Fruit fly (Drosophila melanogaster) whole organism, embryonic: ENCODE data around the gene pbl.

ENCODE experiments used
- Atf6 ChIP-seq: fragments of 200-800 bp; sonication (Bioruptor generic); IDR thresholded peaks from 2 replicates; pipeline ENCODE4 v1.3.6; 2022; ENCODE audit warnings: missing biosample characterization, missing genetic modification characterization
- Bgb ChIP-seq: fragments of 200-800 bp; sonication (Bioruptor generic); IDR thresholded peaks from 2 replicates; pipeline ENCODE4 v1.3.6; 2022; ENCODE audit warnings: missing biosample characterization, missing genetic modification characterization; ENCODE audit not compliant: partially characterized antibody
- CG10543 ChIP-seq: fragments of 200-800 bp; sonication (Bioruptor generic); optimal IDR thresholded peaks from 3 replicates; lab custom pipeline; 2017; ENCODE audit warnings: missing biosample characterization, mild to moderate bottlenecking, missing genetic modification characterization, moderate library complexity
- CG11695 ChIP-seq: fragments of 200-800 bp; sonication (Bioruptor generic); IDR thresholded peaks from 3 replicates; pipeline ENCODE4 v1.3.6; 2022; ENCODE audit warnings: missing biosample characterization, missing genetic modification characterization
- CG1233 ChIP-seq: fragments of 200-800 bp; sonication (Bioruptor generic); optimal IDR thresholded peaks from 4 replicates; lab custom pipeline; 2018; ENCODE audit warnings: missing biosample characterization, mild to moderate bottlenecking, missing genetic modification characterization
- CG12391 ChIP-seq: fragments of 200-800 bp; sonication (Bioruptor generic); optimal IDR thresholded peaks from 3 replicates; lab custom pipeline; 2018; ENCODE audit warnings: missing biosample characterization, mild to moderate bottlenecking, missing genetic modification characterization, moderate library complexity
- CG14050 ChIP-seq: fragments of 200-800 bp; sonication (Bioruptor generic); IDR thresholded peaks from 3 replicates; pipeline ENCODE4 v1.3.6; 2022; ENCODE audit warnings: missing biosample characterization, missing genetic modification characterization
- CG14441 ChIP-seq: fragments of 200-800 bp; sonication (Bioruptor generic); IDR thresholded peaks from 2 replicates; pipeline ENCODE4 v1.3.6; 2022; ENCODE audit warnings: missing biosample characterization, missing genetic modification characterization
- CG15514 ChIP-seq: fragments of 200-800 bp; sonication (Bioruptor generic); optimal IDR thresholded peaks from 3 replicates; lab custom pipeline; 2017; ENCODE audit warnings: missing biosample characterization, missing genetic modification characterization, mild to moderate bottlenecking, moderate library complexity, missing genetic modification reagents
- CG15601 ChIP-seq: fragments of 200-800 bp; sonication (Bioruptor generic); optimal IDR thresholded peaks from 3 replicates; lab custom pipeline; 2019; ENCODE audit warnings: missing biosample characterization, mild to moderate bottlenecking, missing genetic modification characterization, moderate library complexity
- CG1602 ChIP-seq: fragments of 200-800 bp; sonication (Bioruptor generic); optimal IDR thresholded peaks from 3 replicates; lab custom pipeline; 2016; ENCODE audit warnings: missing biosample characterization, missing genetic modification characterization
- CG16863 ChIP-seq: fragments of 200-800 bp; sonication (Bioruptor generic); optimal IDR thresholded peaks from 3 replicates; lab custom pipeline; 2016; ENCODE audit warnings: missing biosample characterization, missing genetic modification characterization
- CG3726 ChIP-seq: fragments of 200-800 bp; sonication (Bioruptor generic); IDR thresholded peaks from 3 replicates; pipeline ENCODE4, ENCODE4 v1.3.6; 2022; ENCODE audit warnings: missing biosample characterization, missing genetic modification characterization
- CG4404 ChIP-seq: fragments of 200-800 bp; sonication (Bioruptor generic); IDR thresholded peaks from 2 replicates; pipeline ENCODE4 v1.3.6; 2022; ENCODE audit warnings: missing biosample characterization, missing genetic modification characterization
- CG6813 ChIP-seq: fragments of 200-800 bp; sonication (Bioruptor generic); optimal IDR thresholded peaks from 2 replicates; lab custom pipeline; 2017; ENCODE audit warnings: missing biosample characterization, missing genetic modification characterization, mild to moderate bottlenecking, moderate library complexity, missing genetic modification reagents
- CG6854 ChIP-seq: fragments of 200-800 bp; sonication (Bioruptor generic); optimal IDR thresholded peaks from 3 replicates; lab custom pipeline; 2017; ENCODE audit warnings: missing biosample characterization, mild to moderate bottlenecking, missing genetic modification characterization
- CG8359 ChIP-seq: fragments of 200-800 bp; sonication (Bioruptor generic); optimal IDR thresholded peaks from 2 replicates; lab custom pipeline; 2017; ENCODE audit warnings: missing biosample characterization, mild to moderate bottlenecking, missing genetic modification characterization, borderline replicate concordance
- Hr51 ChIP-seq, 2 experiments: fragments of 200-800 bp; sonication (Bioruptor generic); optimal IDR thresholded peaks; 2 replicates in 1 of 2; 3 replicates in 1 of 2; lab custom pipeline; 2016 to 2018; ENCODE audit warnings: missing biosample characterization in 2 of 2, missing genetic modification characterization in 2 of 2, mild to moderate bottlenecking in 1 of 2, moderate library complexity in 1 of 2
- Lhr ChIP-seq: fragments of 200-800 bp; sonication (Bioruptor generic); optimal IDR thresholded peaks from 3 replicates; lab custom pipeline; 2017; ENCODE audit warnings: mild to moderate bottlenecking, missing biosample characterization, missing genetic modification reagents, missing genetic modification characterization
- MESR4 ChIP-seq: fragments of 200-800 bp; sonication (Bioruptor generic); optimal IDR thresholded peaks from 2 replicates; lab custom pipeline; 2018; ENCODE audit warnings: missing biosample characterization, mild to moderate bottlenecking, missing genetic modification characterization, moderate library complexity
- NFAT ChIP-seq: fragments of 200-800 bp; sonication (Bioruptor generic); IDR thresholded peaks from 2 replicates; pipeline ENCODE4 v1.3.6; 2022; ENCODE audit warnings: missing biosample characterization, missing genetic modification characterization
- Oaz ChIP-seq: fragments of 200-800 bp; sonication (Bioruptor generic); IDR thresholded peaks from 2 replicates; pipeline ENCODE4 v1.3.6; 2022; ENCODE audit warnings: missing biosample characterization, missing genetic modification characterization
- Opbp ChIP-seq: fragments of 200-800 bp; sonication (Bioruptor generic); IDR thresholded peaks from 3 replicates; pipeline ENCODE4 v1.3.6; 2022; ENCODE audit warnings: missing biosample characterization, missing genetic modification characterization; ENCODE audit not compliant: partially characterized antibody
- Xrp1 ChIP-seq: fragments of 200-800 bp; sonication (Bioruptor generic); IDR thresholded peaks from 2 replicates; pipeline ENCODE4 v1.3.6; 2022; ENCODE audit warnings: missing biosample characterization, missing genetic modification characterization
- ara ChIP-seq: fragments of 200-800 bp; sonication (Bioruptor generic); IDR thresholded peaks from 2 replicates; pipeline ENCODE4 v1.3.6; 2022; ENCODE audit warnings: missing biosample characterization, missing genetic modification characterization
- bab2 ChIP-seq: fragments of 200-800 bp; sonication (Bioruptor generic); optimal IDR thresholded peaks from 2 replicates; lab custom pipeline; 2016; ENCODE audit warnings: missing biosample characterization, missing genetic modification characterization
- bcd ChIP-seq: fragments of 200-800 bp; sonication (Bioruptor generic); optimal IDR thresholded peaks from 2 replicates; lab custom pipeline; 2017; ENCODE audit warnings: missing biosample characterization, mild to moderate bottlenecking, missing genetic modification characterization
- fd64A ChIP-seq: fragments of 200-800 bp; sonication (Bioruptor generic); optimal IDR thresholded peaks from 3 replicates; lab custom pipeline; 2018; ENCODE audit warnings: missing biosample characterization, mild to moderate bottlenecking, missing genetic modification characterization
- gem ChIP-seq: fragments of 200-800 bp; sonication (Bioruptor generic); optimal IDR thresholded peaks from 2 replicates; lab custom pipeline; 2019; ENCODE audit warnings: missing biosample characterization, mild to moderate bottlenecking, missing genetic modification characterization, moderate library complexity
- grau ChIP-seq: fragments of 200-800 bp; optimal IDR thresholded peaks from 3 replicates; lab custom pipeline; 2019; ENCODE audit warnings: missing biosample characterization, mild to moderate bottlenecking, missing genetic modification characterization, moderate library complexity
- gsb ChIP-seq: fragments of 200-800 bp; sonication (Bioruptor generic); IDR thresholded peaks from 2 replicates; pipeline ENCODE4 v1.3.6; 2022; ENCODE audit warnings: missing biosample characterization, missing genetic modification characterization
- hbn ChIP-seq: fragments of 200-800 bp; sonication (Bioruptor generic); IDR thresholded peaks from 2 replicates; pipeline ENCODE4 v1.3.6; 2022; ENCODE audit warnings: missing biosample characterization, missing genetic modification characterization; ENCODE audit not compliant: partially characterized antibody
- jigr1 ChIP-seq: fragments of 200-800 bp; sonication (Bioruptor generic); IDR thresholded peaks from 3 replicates; pipeline ENCODE4 v1.3.6; 2022; ENCODE audit warnings: missing biosample characterization, missing genetic modification characterization
- knrl ChIP-seq: fragments of 200-800 bp; sonication (Bioruptor generic); IDR thresholded peaks from 3 replicates; pipeline ENCODE4 v1.3.6; 2022; ENCODE audit warnings: missing biosample characterization, missing genetic modification characterization; ENCODE audit not compliant: partially characterized antibody
- lab ChIP-seq: fragments of 200-800 bp; sonication (Bioruptor generic); optimal IDR thresholded peaks from 3 replicates; lab custom pipeline; 2017; ENCODE audit warnings: missing biosample characterization, missing genetic modification characterization, mild to moderate bottlenecking, moderate library complexity, missing genetic modification reagents
- lov ChIP-seq, 2 experiments: fragments of 200-800 bp in 1 of 2; fragments of >200 bp in 1 of 2; sonication (Bioruptor generic) in 1 of 2; IDR thresholded peaks in 1 of 2; optimal IDR thresholded peaks in 1 of 2; 2 replicates in 1 of 2; 3 replicates in 1 of 2; pipeline versions ENCODE4 v1.3.6 to Lab custom; 2017 to 2022; ENCODE audit warnings: missing biosample characterization in 1 of 2, missing genetic modification characterization in 1 of 2
- mirr ChIP-seq: fragments of 200-800 bp; sonication (Bioruptor generic); optimal IDR thresholded peaks from 3 replicates; lab custom pipeline; 2018; ENCODE audit warnings: missing biosample characterization, mild to moderate bottlenecking, missing genetic modification characterization
- nerfin-2 ChIP-seq: fragments of 200-800 bp; sonication (Bioruptor generic); IDR thresholded peaks from 2 replicates; pipeline ENCODE4 v1.3.6; 2022; ENCODE audit warnings: missing biosample characterization, missing genetic modification characterization; ENCODE audit not compliant: partially characterized antibody
- prd ChIP-seq, 3 experiments: fragments of >200 bp in 2 of 3; fragments of 200-800 bp in 1 of 3; sonication (Bioruptor generic) in 1 of 3; optimal IDR thresholded peaks in 2 of 3; IDR thresholded peaks in 1 of 3; 2 replicates in 2 of 3; 3 replicates in 1 of 3; pipeline versions ENCODE4 v1.3.6 to Lab custom; 2017 to 2022; ENCODE audit warnings: missing biosample characterization in 1 of 3, missing genetic modification characterization in 1 of 3
- salm ChIP-seq: fragments of 200-800 bp; sonication (Bioruptor generic); optimal IDR thresholded peaks from 2 replicates; lab custom pipeline; 2018; ENCODE audit warnings: missing biosample characterization, mild to moderate bottlenecking, missing genetic modification characterization
- stwl ChIP-seq: fragments of 200-800 bp; sonication (Bioruptor generic); optimal IDR thresholded peaks from 3 replicates; lab custom pipeline; 2018; ENCODE audit warnings: missing biosample characterization, mild to moderate bottlenecking, missing genetic modification characterization, moderate library complexity
- tio ChIP-seq: fragments of 200-800 bp; sonication (Bioruptor generic); optimal IDR thresholded peaks from 2 replicates; lab custom pipeline; 2017; ENCODE audit warnings: missing biosample characterization, missing genetic modification characterization, inconsistent platforms
- unpg ChIP-seq: fragments of 200-800 bp; sonication (Bioruptor generic); optimal IDR thresholded peaks from 3 replicates; lab custom pipeline; 2018; ENCODE audit warnings: missing biosample characterization, mild to moderate bottlenecking, missing genetic modification characterization, moderate library complexity
- wek ChIP-seq: fragments of 200-800 bp; sonication (Bioruptor generic); optimal IDR thresholded peaks from 3 replicates; lab custom pipeline; 2018; ENCODE audit warnings: missing biosample characterization, mild to moderate bottlenecking, missing genetic modification characterization, moderate library complexity
- z ChIP-seq: fragments of 200-800 bp; sonication (Bioruptor generic); IDR thresholded peaks from 3 replicates; pipeline ENCODE4 v1.3.6; 2022; ENCODE audit warnings: missing biosample characterization, missing genetic modification characterization
- zf30C ChIP-seq: fragments of 200-800 bp; sonication (Bioruptor generic); optimal IDR thresholded peaks from 3 replicates; lab custom pipeline; 2018; ENCODE audit warnings: missing biosample characterization, mild to moderate bottlenecking, missing genetic modification characterization

Gene pbl

dm6 chr3L:7960707-7961695 lies 49.2 kb upstream of the pbl start (continued):
- TF ChIP-seq Oaz: no peak
- TF ChIP-seq CG14050 (GFP tag; lab: Robert Waterston, UW): no peak
- TF ChIP-seq gem (tag; lab: Kevin White, UChicago): peak; percentile 5
- TF ChIP-seq mirr: peak; percentile 85
- no peak for TF ChIP-seq knrl
- TF ChIP-seq Bgb (GFP tag; lab: Robert Waterston, UW): no peak
- TF ChIP-seq jigr1 (GFP tag; lab: Robert Waterston, UW): no peak
- peak; percentile 4 for TF ChIP-seq CG6813
- no peak for TF ChIP-seq CG10543 (GFP tag; lab: Kevin White, UChicago)
- peak; percentile 7 for TF ChIP-seq CG16863 (GFP tag; lab: Kevin White, UChicago)
- TF ChIP-seq stwl (tag; lab: Kevin White, UChicago): no peak
- TF ChIP-seq gsb (GFP tag; lab: Robert Waterston, UW): no peak
- no peak for TF ChIP-seq ara (GFP tag; lab: Robert Waterston, UW)
- TF ChIP-seq unpg (GFP tag; lab: Kevin White, UChicago): peak; percentile 2
- peak; percentile 23 for TF ChIP-seq Lhr (GFP tag; lab: Kevin White, UChicago)
- TF ChIP-seq bab2 (GFP tag; lab: Kevin White, UChicago): no peak
- TF ChIP-seq CG6854 (GFP tag; lab: Kevin White, UChicago): no peak
- peak; percentile 11 for TF ChIP-seq wek
- no peak for TF ChIP-seq lov (optimal IDR thresholded peaks at IDR 0.05; lab: Kevin White, UChicago)
- TF ChIP-seq lov (GFP tag; IDR thresholded peaks at IDR 0.05; lab: Robert Waterston, UW): peak; percentile 48; the same call in 1 of the 3 replicates
- TF ChIP-seq lab (GFP tag; lab: Kevin White, UChicago): peak; percentile 13
- no peak for TF ChIP-seq CG1602 (GFP tag; lab: Kevin White, UChicago)
- TF ChIP-seq prd (optimal IDR thresholded peaks at IDR 0.05; lab: Kevin White, UChicago): no peak
- no peak for TF ChIP-seq prd (GFP tag; IDR thresholded peaks at IDR 0.05; lab: Robert Waterston, UW)
- TF ChIP-seq CG4404 (GFP tag; lab: Robert Waterston, UW): no peak
- peak; percentile 32 for TF ChIP-seq salm (tag; lab: Kevin White, UChicago)
- TF ChIP-seq MESR4 (GFP tag; lab: Kevin White, UChicago): no peak
- peak; percentile 11 for TF ChIP-seq bcd (GFP tag; lab: Kevin White, UChicago)
- TF ChIP-seq CG1233 (GFP tag; lab: Kevin White, UChicago): peak; percentile 12
- TF ChIP-seq Atf6 (GFP tag; lab: Robert Waterston, UW): no peak
- TF ChIP-seq hbn: no peak
- TF ChIP-seq CG3726 (GFP tag; lab: Robert Waterston, UW): no peak
- TF ChIP-seq NFAT (GFP tag; lab: Robert Waterston, UW): no peak
- no peak for TF ChIP-seq CG14441 (GFP tag; lab: Robert Waterston, UW)
- peak; percentile 18 for TF ChIP-seq fd64A (GFP tag; lab: Kevin White, UChicago)
- TF ChIP-seq Opbp (GFP tag; lab: Robert Waterston, UW): no peak
- no peak for TF ChIP-seq nerfin-2 (GFP tag; lab: Robert Waterston, UW)
- TF ChIP-seq CG8359 (GFP tag; lab: Kevin White, UChicago): peak; percentile 9
- 0 out of 3 replicates have a peak, but pooled peaks have one; percentile 40 for TF ChIP-seq z
- TF ChIP-seq CG15514 (GFP tag; lab: Kevin White, UChicago): peak; percentile 20
- TF ChIP-seq CG12391: no peak
- no peak for TF ChIP-seq zf30C (GFP tag; lab: Kevin White, UChicago)
- TF ChIP-seq Hr51 (GFP tag; optimal IDR thresholded peaks at IDR 0.05; lab: Kevin White, UChicago): peak in 1 of 2 experiments; percentile 27
- TF ChIP-seq tio (GFP tag; lab: Kevin White, UChicago): no peak
- TF ChIP-seq grau (tag; lab: Kevin White, UChicago): peak; percentile 13
- TF ChIP-seq Xrp1 (GFP tag; lab: Robert Waterston, UW): peak; percentile 64
- TF ChIP-seq CG11695: no peak
- peak; percentile 45 for TF ChIP-seq CG15601 (tag; lab: Kevin White, UChicago)
